Fruit fly (Drosophila melanogaster) whole organism, wandering third instar larva: Measurements from ENCODE around the gene CG11892.

Source experiments
- Abd-B ChIP-seq: fragments of >200 bp; optimal IDR thresholded peaks from 2 replicates; lab custom pipeline; 2017; ENCODE audit warnings: missing biosample characterization, missing genetic modification characterization
- CG32264 ChIP-seq: fragments of 200-800 bp; sonication (Bioruptor generic); optimal IDR thresholded peaks from 2 replicates; lab custom pipeline; 2016; ENCODE audit warnings: missing biosample characterization, missing genetic modification characterization
- CG9705 ChIP-seq: fragments of 200-800 bp; sonication (Bioruptor generic); optimal IDR thresholded peaks from 2 replicates; lab custom pipeline; 2018; ENCODE audit warnings: missing biosample characterization, mild to moderate bottlenecking, missing genetic modification characterization
- CrebA ChIP-seq: fragments of 200-800 bp; sonication (Bioruptor generic); optimal IDR thresholded peaks from 2 replicates; lab custom pipeline; 2016; ENCODE audit warnings: missing biosample characterization, mild to moderate bottlenecking, missing genetic modification characterization, borderline replicate concordance
- Dif ChIP-seq: fragments of 200-275, 200-300 bp; sonication (Bioruptor generic); optimal IDR thresholded peaks from 2 replicates; lab custom pipeline; 2018; ENCODE audit warnings: missing biosample characterization, missing genetic modification characterization; ENCODE audit not compliant: partially characterized antibody
- GATAd ChIP-seq: sonication (Bioruptor generic); optimal IDR thresholded peaks from 2 replicates; lab custom pipeline; 2016; ENCODE audit warnings: missing biosample characterization, missing genetic modification characterization
- HLH106 ChIP-seq: fragments of 200-800 bp; optimal IDR thresholded peaks from 3 replicates; lab custom pipeline; 2019; ENCODE audit warnings: missing biosample characterization, mild to moderate bottlenecking, missing genetic modification characterization, moderate library complexity
- Hnf4 ChIP-seq: fragments of 200-800 bp; sonication (Bioruptor generic); optimal IDR thresholded peaks from 2 replicates; lab custom pipeline; 2016; ENCODE audit warnings: missing biosample characterization, mild to moderate bottlenecking, missing genetic modification characterization
- Hr78 ChIP-seq: fragments of >200 bp; optimal IDR thresholded peaks from 2 replicates; lab custom pipeline; 2017; ENCODE audit warnings: missing biosample characterization, missing genetic modification characterization
- Hr83 ChIP-seq: fragments of 200-300 bp; sonication (Bioruptor generic); optimal IDR thresholded peaks from 2 replicates; lab custom pipeline; 2016; ENCODE audit warnings: missing biosample characterization, mild to moderate bottlenecking, missing genetic modification characterization, moderate library complexity; ENCODE audit not compliant: poor library complexity, severe bottlenecking
- Jra ChIP-seq: sonication (Bioruptor generic); optimal IDR thresholded peaks from 2 replicates; lab custom pipeline; 2016; ENCODE audit warnings: missing biosample characterization, missing genetic modification characterization
- Mio ChIP-seq: sonication (Bioruptor generic); optimal IDR thresholded peaks from 2 replicates; lab custom pipeline; 2016; ENCODE audit warnings: missing biosample characterization, missing genetic modification characterization
- N ChIP-seq: fragments of >200 bp; optimal IDR thresholded peaks from 2 replicates; lab custom pipeline; 2018; ENCODE audit warnings: missing biosample characterization, missing external identifiers, missing genetic modification characterization
- OdsH ChIP-seq: fragments of 200-800 bp; sonication (Bioruptor generic); optimal IDR thresholded peaks from 2 replicates; lab custom pipeline; 2016; ENCODE audit warnings: missing biosample characterization, mild to moderate bottlenecking, missing genetic modification characterization
- Rel ChIP-seq, 2 experiments: fragments of 200-800 bp; sonication (Bioruptor generic) in 1 of 2; optimal IDR thresholded peaks; 2 replicates in 1 of 2; 3 replicates in 1 of 2; lab custom pipeline; 2016 to 2019; ENCODE audit warnings: mild to moderate bottlenecking in 2 of 2, missing biosample characterization in 2 of 2, missing genetic modification characterization in 2 of 2, moderate library complexity in 1 of 2
- Sp1 ChIP-seq: fragments of 200-800 bp; sonication (Bioruptor generic); optimal IDR thresholded peaks from 3 replicates; lab custom pipeline; 2019; ENCODE audit warnings: missing biosample characterization, mild to moderate bottlenecking, missing genetic modification characterization, moderate library complexity
- Vsx2 ChIP-seq: fragments of 200-300, 225-300 bp; sonication (Bioruptor generic); optimal IDR thresholded peaks from 2 replicates; lab custom pipeline; 2018; ENCODE audit warnings: missing biosample characterization, missing genetic modification characterization; ENCODE audit not compliant: partially characterized antibody
- br ChIP-seq: fragments of 200-800 bp; sonication (Bioruptor generic); optimal IDR thresholded peaks from 2 replicates; lab custom pipeline; 2016; ENCODE audit warnings: missing biosample characterization, missing genetic modification characterization
- dl ChIP-seq, 2 experiments: fragments of 175-275, 200-275 bp in 1 of 2; fragments of 200-275 bp in 1 of 2; sonication (Bioruptor generic); optimal IDR thresholded peaks; lab custom pipeline; 2018; ENCODE audit warnings: mild to moderate bottlenecking in 2 of 2, missing biosample characterization in 2 of 2, missing genetic modification characterization in 2 of 2, moderate library complexity in 2 of 2; ENCODE audit not compliant: partially characterized antibody in 2 of 2, insufficient read depth in 1 of 2
- dsf ChIP-seq: sonication (Bioruptor generic); optimal IDR thresholded peaks from 2 replicates; lab custom pipeline; 2016; ENCODE audit warnings: missing biosample characterization, missing genetic modification characterization, borderline replicate concordance
- ey ChIP-seq: fragments of 200-800 bp; sonication (Bioruptor generic); optimal IDR thresholded peaks from 2 replicates; lab custom pipeline; 2016; ENCODE audit warnings: missing biosample characterization, missing genetic modification characterization
- foxo ChIP-seq, 2 experiments: fragments of 200-800 bp; sonication (Bioruptor generic); optimal IDR thresholded peaks; 2 replicates in 1 of 2; 3 replicates in 1 of 2; lab custom pipeline; 2016 to 2017; ENCODE audit warnings: missing biosample characterization in 2 of 2, missing genetic modification characterization in 2 of 2
- fru ChIP-seq: fragments of 200-800 bp; sonication (Bioruptor generic); optimal IDR thresholded peaks from 3 replicates; lab custom pipeline; 2016; ENCODE audit warnings: missing biosample characterization, mild to moderate bottlenecking, missing genetic modification characterization
- h ChIP-seq: fragments of 200-800 bp; sonication (Bioruptor generic); optimal IDR thresholded peaks from 3 replicates; lab custom pipeline; 2016; ENCODE audit warnings: missing biosample characterization, mild to moderate bottlenecking, missing genetic modification characterization
- jim ChIP-seq: fragments of 175-275, 200-325 bp; sonication (Bioruptor generic); optimal IDR thresholded peaks from 2 replicates; lab custom pipeline; 2016; ENCODE audit warnings: missing biosample characterization, mild to moderate bottlenecking, missing genetic modification characterization
- pan ChIP-seq: fragments of >200 bp; optimal IDR thresholded peaks from 2 replicates; lab custom pipeline; 2017
- psq ChIP-seq: fragments of 200-800 bp; sonication (Bioruptor generic); optimal IDR thresholded peaks from 3 replicates; lab custom pipeline; 2017; ENCODE audit warnings: missing biosample characterization, mild to moderate bottlenecking, missing genetic modification characterization, moderate library complexity
- sage ChIP-seq: fragments of 200-800 bp; sonication (Bioruptor generic); optimal IDR thresholded peaks from 2 replicates; lab custom pipeline; 2016; ENCODE audit warnings: missing biosample characterization, mild to moderate bottlenecking, missing genetic modification characterization
- sv ChIP-seq: fragments of 200-800 bp; sonication (Bioruptor generic); optimal IDR thresholded peaks from 3 replicates; lab custom pipeline; 2016; ENCODE audit warnings: missing biosample characterization, missing genetic modification characterization
- tai ChIP-seq: sonication (Bioruptor generic); optimal IDR thresholded peaks from 2 replicates; lab custom pipeline; 2016; ENCODE audit warnings: missing biosample characterization, missing genetic modification characterization
- usp ChIP-seq: fragments of >200 bp; optimal IDR thresholded peaks from 2 replicates; lab custom pipeline; 2017; ENCODE audit warnings: missing biosample characterization, missing genetic modification characterization
- woc ChIP-seq: sonication (Bioruptor generic); optimal IDR thresholded peaks from 2 replicates; lab custom pipeline; 2016; ENCODE audit warnings: missing biosample characterization, mild to moderate bottlenecking, missing genetic modification characterization

Gene CG11892

DNA sequence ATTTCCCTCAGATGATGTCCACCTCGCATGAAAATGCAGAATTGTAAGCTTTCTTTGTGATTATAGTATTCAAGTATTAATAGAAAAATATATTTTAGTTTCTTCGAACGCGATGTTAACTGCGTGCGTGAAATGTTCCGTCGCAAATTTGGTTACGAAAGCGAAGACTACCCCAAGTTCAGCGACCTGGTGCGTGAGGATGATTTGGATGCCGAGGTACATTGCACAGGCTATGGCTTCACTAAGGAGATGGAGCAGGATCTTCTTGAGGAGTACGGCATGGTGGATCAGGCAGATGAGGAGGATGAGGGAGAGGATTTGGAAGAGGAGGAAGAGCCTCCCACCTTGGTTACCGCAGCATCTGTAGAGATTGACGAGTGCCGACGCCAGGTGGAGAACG lies 14.6 kb upstream of the CG11892 start:
- no peak for TF ChIP-seq Sp1 (GFP tag; lab: Kevin White, UChicago)
- no peak for TF ChIP-seq OdsH (GFP tag; lab: Kevin White, UChicago)
- TF ChIP-seq Vsx2 (GFP tag; lab: Kevin White, UChicago), result no peak
- TF ChIP-seq pan (lab: Kevin White, UChicago), result no peak
- no peak for TF ChIP-seq GATAd (GFP tag; lab: Kevin White, UChicago)
- no peak for TF ChIP-seq Hnf4 (GFP tag; lab: Kevin White, UChicago)
- TF ChIP-seq dsf (GFP tag; lab: Kevin White, UChicago), result no peak
- no peak for TF ChIP-seq CG9705
- TF ChIP-seq CrebA (GFP tag; lab: Kevin White, UChicago), result no peak
- TF ChIP-seq sage, result no peak
- no peak for TF ChIP-seq h
- no peak for TF ChIP-seq woc
- TF ChIP-seq foxo (GFP tag; optimal IDR thresholded peaks at IDR 0.05; lab: Kevin White, UChicago), result no peak
- no peak for TF ChIP-seq Hr78 (GFP tag; lab: Kevin White, UChicago)
- TF ChIP-seq psq, result no peak
- no peak for TF ChIP-seq Abd-B (GFP tag; lab: Kevin White, UChicago)
- no peak for TF ChIP-seq CG32264 (GFP tag; lab: Kevin White, UChicago)

dm6 chr3R:25269909-25270308 lies 11.4 kb upstream of the CG11892 start, which contains the start of the genes CG11889 and CG11891:
Gene CG11889, plus strand, starts transcription at chr3R:25270209.
Gene CG11891, plus strand, starts transcription at chr3R:25270209.
- TF ChIP-seq jim (no peak), psq (no peak), CG32264 (GFP tag; lab: Kevin White, UChicago) (no peak), CrebA (GFP tag; lab: Kevin White, UChicago) (no peak), Vsx2 (GFP tag; lab: Kevin White, UChicago) (no peak), h (no peak), fru (no peak), CG9705 (no peak), Hr83 (GFP tag; lab: Kevin White, UChicago) (no peak), Dif (GFP tag; lab: Kevin White, UChicago) (no peak)

dm6 chr3R:25273537-25273936 lies 7.8 kb upstream of the CG11892 start, which contains the start of gene CG11878:
Gene CG11878, plus strand, starts transcription at chr3R:25273837.
- TF ChIP-seq h, result no peak
- TF ChIP-seq dl (GFP tag; optimal IDR thresholded peaks at IDR 0.05; lab: Kevin White, UChicago; ENCODE audit: insufficient read depth in 1 of 2, partially characterized antibody in 2 of 2), result no peak
- TF ChIP-seq Sp1 (GFP tag; lab: Kevin White, UChicago), result no peak
- TF ChIP-seq Vsx2 (GFP tag; lab: Kevin White, UChicago), result no peak
- no peak for TF ChIP-seq usp
- no peak for TF ChIP-seq HLH106 (tag; lab: Kevin White, UChicago)
- TF ChIP-seq, all 38 proteins: peak for 0

dm6 chr3R:25275276-25275675 lies 6.1 kb upstream of the CG11892 start:
- TF ChIP-seq pan (lab: Kevin White, UChicago) (no peak), sv (GFP tag; lab: Kevin White, UChicago) (no peak)
- TF ChIP-seq, all 38 proteins: peak for 0

- TF ChIP-seq dl (GFP tag; optimal IDR thresholded peaks at IDR 0.05; lab: Kevin White, UChicago; ENCODE audit: insufficient read depth in 1 of 2, partially characterized antibody in 2 of 2), result no peak
- TF ChIP-seq sv (GFP tag; lab: Kevin White, UChicago), result no peak
- TF ChIP-seq Jra (GFP tag; lab: Kevin White, UChicago), result no peak
- TF ChIP-seq psq, result no peak
- TF ChIP-seq Mio, result no peak
- no peak for TF ChIP-seq GATAd (GFP tag; lab: Kevin White, UChicago)
- TF ChIP-seq tai (GFP tag; lab: Kevin White, UChicago), result no peak
- no peak for TF ChIP-seq Rel (GFP tag; optimal IDR thresholded peaks at IDR 0.05; lab: Kevin White, UChicago)
- no peak for TF ChIP-seq Rel (tag; optimal IDR thresholded peaks at IDR 0.05; lab: Kevin White, UChicago)
- TF ChIP-seq N (GFP tag; lab: Kevin White, UChicago), result no peak
- TF ChIP-seq dsf (GFP tag; lab: Kevin White, UChicago), result no peak
- TF ChIP-seq sage, result no peak
- no peak for TF ChIP-seq br
- no peak for TF ChIP-seq ey (GFP tag; lab: Kevin White, UChicago)
- TF ChIP-seq CrebA (GFP tag; lab: Kevin White, UChicago), result no peak
- no peak for TF ChIP-seq Hr78 (GFP tag; lab: Kevin White, UChicago)
- TF ChIP-seq jim, result no peak
- no peak for TF ChIP-seq fru
- TF ChIP-seq OdsH (GFP tag; lab: Kevin White, UChicago), result no peak
- TF ChIP-seq Hr83 (GFP tag; lab: Kevin White, UChicago), result no peak
These were observed 4.2 kb upstream of the CG11892 start, which contains the start of gene CG10513 for dm6 chr3R:25277112-25277511. Gene CG10513, minus strand, starts transcription at chr3R:25277212.
